Fruit fly (Drosophila melanogaster): Measurements from ENCODE around the gene Ndc1.
A peak's percentile ranks its signal among the peaks of the same experiment; 100 is the strongest.

Ndc1 gene

dm6 chr3R:23887572-23887971 is 36.6 kb upstream of the Ndc1 start (continued):
- TF ChIP-seq prd (optimal IDR thresholded peaks at IDR 0.05) (no peak), prd (GFP tag; IDR thresholded peaks at IDR 0.05) (peak; percentile 47; the same call in 1 of the 3 replicates), CG8765 (GFP tag; IDR thresholded peaks at IDR 0.05) (no peak), sug (tag; optimal IDR thresholded peaks at IDR 0.05) (no peak), lab (GFP tag; optimal IDR thresholded peaks at IDR 0.05) (no peak), sna (GFP tag; IDR thresholded peaks at IDR 0.05; ENCODE audit: partially characterized antibody) (no peak), Ets65A (GFP tag) (peak; percentile 65), BtbVII (GFP tag; optimal IDR thresholded peaks at IDR 0.05) (no peak), gcm2 (GFP tag; optimal IDR thresholded peaks at IDR 0.05) (no peak), CG11398 (GFP tag; optimal IDR thresholded peaks at IDR 0.05) (no peak), dysf (GFP tag; IDR thresholded peaks at IDR 0.05) (0 out of 3 replicates have a peak, but pooled peaks have one; percentile 4), CG13894 (tag; optimal IDR thresholded peaks at IDR 0.05) (no peak), CG7556 (GFP tag; optimal IDR thresholded peaks at IDR 0.05) (no peak), Awh (GFP tag; IDR thresholded peaks at IDR 0.05) (no peak; the same call in 1 of the 2 replicates), hth (optimal IDR thresholded peaks at IDR 0.05) (no peak), CG17912 (GFP tag; optimal IDR thresholded peaks at IDR 0.05) (no peak), CG17829 (tag; optimal IDR thresholded peaks at IDR 0.05) (no peak), Drgx (GFP tag; IDR thresholded peaks at IDR 0.05) (peak; percentile 5; the same call in 1 of the 2 replicates), ftz-f1 (GFP tag; optimal IDR thresholded peaks at IDR 0.05) (no peak), pros (GFP tag; optimal IDR thresholded peaks at IDR 0.05) (no peak), Oli (tag; optimal IDR thresholded peaks at IDR 0.05) (no peak), org-1 (GFP tag; optimal IDR thresholded peaks at IDR 0.05) (no peak), her (GFP tag; optimal IDR thresholded peaks at IDR 0.05) (no peak), sisA (GFP tag; IDR thresholded peaks at IDR 0.05) (peak; percentile 5; the same call in 1 of the 2 replicates)

dm6 chr3R:23888273-23889220 is 35.7 kb upstream of the Ndc1 start:
- TF ChIP-seq unpg (GFP tag; optimal IDR thresholded peaks at IDR 0.05) (peak; percentile 32), HLH4C (GFP tag; IDR thresholded peaks at IDR 0.05; ENCODE audit: partially characterized antibody) (no peak), CG31388 (GFP tag; optimal IDR thresholded peaks at IDR 0.05) (no peak), kah (GFP tag; optimal IDR thresholded peaks at IDR 0.05) (no peak), Rfx (GFP tag; IDR thresholded peaks at IDR 0.05) (peak; percentile 38), maf-S (GFP tag; optimal IDR thresholded peaks at IDR 0.05) (peak; percentile 4), CG10462 (GFP tag; optimal IDR thresholded peaks at IDR 0.05) (no peak), CG17912 (GFP tag; optimal IDR thresholded peaks at IDR 0.05) (no peak), NFAT (GFP tag; IDR thresholded peaks at IDR 0.05) (no peak), CG10959 (GFP tag; IDR thresholded peaks at IDR 0.05) (no peak), CG17359 (tag; optimal IDR thresholded peaks at IDR 0.05) (peak; percentile 23), sqz (GFP tag; optimal IDR thresholded peaks at IDR 0.05) (no peak), CG7928 (GFP tag; optimal IDR thresholded peaks at IDR 0.05) (no peak), Atf6 (GFP tag; IDR thresholded peaks at IDR 0.05) (peak; percentile 22; the same call in 1 of the 2 replicates), Aef1 (GFP tag; IDR thresholded peaks at IDR 0.05) (0 out of 3 replicates have a peak, but pooled peaks have one; percentile 14), CG14965 (GFP tag; optimal IDR thresholded peaks at IDR 0.05; ENCODE audit: borderline replicate concordance) (no peak), CG6765 (GFP tag; optimal IDR thresholded peaks at IDR 0.05) (no peak), zfh1 (GFP tag; IDR thresholded peaks at IDR 0.05) (0 out of 3 replicates have a peak, but pooled peaks have one; percentile 36), dmrt11E (tag; optimal IDR thresholded peaks at IDR 0.05) (peak; percentile 3), toy (GFP tag; IDR thresholded peaks at IDR 0.05) (no peak), CG31441 (GFP tag; IDR thresholded peaks at IDR 0.05) (0 out of 2 replicates have a peak, but pooled peaks have one; percentile 13), CG7963 (GFP tag; IDR thresholded peaks at IDR 0.05; ENCODE audit: partially characterized antibody) (no peak), MBD-R2 (GFP tag; IDR thresholded peaks at IDR 0.05) (no peak), CG30403 (GFP tag; optimal IDR thresholded peaks at IDR 0.05) (peak; percentile 37), CG9437 (GFP tag; optimal IDR thresholded peaks at IDR 0.05) (no peak), CG14860 (GFP tag; IDR thresholded peaks at IDR 0.05; ENCODE audit: partially characterized antibody) (no peak)
